Worm (Caenorhabditis elegans) whole organism, L2 larva: Measurements from ENCODE around the gene cks-1.

Source experiments
- R02D3.7 ChIP-seq: fragments of 150-350 bp; optimal IDR thresholded peaks from 2 replicates; lab custom pipeline; 2014; ENCODE audit warnings: missing biosample characterization, missing genetic modification characterization
- ZK546.5 ChIP-seq: sonication (generic microtip); optimal IDR thresholded peaks from 2 replicates; lab custom pipeline; 2017; ENCODE audit warnings: missing biosample characterization, missing genetic modification characterization
- ama-1 ChIP-seq: fragments of 150-350 bp; optimal IDR thresholded peaks from 2 replicates; lab custom pipeline; 2018; ENCODE audit warnings: inconsistent platforms
- elt-1 ChIP-seq: fragments of 150-350 bp; optimal IDR thresholded peaks from 2 replicates; lab custom pipeline; 2014; ENCODE audit warnings: missing biosample characterization, missing genetic modification characterization
- lin-39 ChIP-seq: fragments of 150-350 bp; optimal IDR thresholded peaks from 2 replicates; lab custom pipeline; 2014; ENCODE audit warnings: missing biosample characterization, missing genetic modification reagents, missing genetic modification characterization
- nhr-11 ChIP-seq: fragments of 150-350 bp; optimal IDR thresholded peaks from 2 replicates; lab custom pipeline; 2014; ENCODE audit warnings: missing biosample characterization, missing genetic modification characterization
- nhr-129 ChIP-seq: fragments of 150-350 bp; optimal IDR thresholded peaks from 2 replicates; lab custom pipeline; 2014; ENCODE audit warnings: missing biosample characterization, missing genetic modification characterization
- nhr-237 ChIP-seq: fragments of 150-350 bp; optimal IDR thresholded peaks from 2 replicates; lab custom pipeline; 2014; ENCODE audit warnings: missing biosample characterization, missing genetic modification characterization
- sem-4 ChIP-seq: fragments of 150-350 bp; optimal IDR thresholded peaks from 2 replicates; lab custom pipeline; 2014; ENCODE audit warnings: missing biosample characterization, missing genetic modification reagents, missing genetic modification characterization
- skn-1 ChIP-seq: sonication (generic microtip); optimal IDR thresholded peaks from 2 replicates; lab custom pipeline; 2017; ENCODE audit warnings: missing biosample characterization, missing genetic modification characterization
- unc-62 ChIP-seq: fragments of 150-350 bp; optimal IDR thresholded peaks from 2 replicates; lab custom pipeline; 2014; ENCODE audit warnings: missing biosample characterization, missing genetic modification reagents, missing genetic modification characterization
- ztf-11 ChIP-seq: sonication (generic microtip); optimal IDR thresholded peaks from 2 replicates; lab custom pipeline; 2017; ENCODE audit warnings: missing biosample characterization, missing genetic modification characterization

ce11 chrIV:8527598-8528012 is 13.9 kb downstream of the cks-1 start:
- TF ChIP-seq nhr-129 (peak; percentile 80), elt-1 (tag; lab: Kevin White, UChicago) (no peak), sem-4 (peak; percentile 84), nhr-237 (no peak), ama-1 (lab: Kevin White, UChicago) (no peak), R02D3.7 (tag; lab: Kevin White, UChicago) (no peak), nhr-11 (peak; percentile 34), unc-62 (peak; percentile 63), ztf-11 (tag; lab: Kevin White, UChicago) (no peak), ZK546.5 (tag; lab: Kevin White, UChicago) (no peak), lin-39 (tag; lab: Kevin White, UChicago) (no peak), skn-1 (tag; lab: Kevin White, UChicago) (no peak)
